Fruit fly (Drosophila melanogaster) whole organism, adult: Measurements from ENCODE around the gene CG6465.

Source experiments
- CG1620 ChIP-seq: fragments of 200-800 bp; sonication (Bioruptor generic); optimal IDR thresholded peaks from 2 replicates; lab custom pipeline; 2016; ENCODE audit warnings: missing biosample characterization, missing genetic modification characterization
- CG33017 ChIP-seq: fragments of 200-800 bp; sonication (Bioruptor generic); optimal IDR thresholded peaks from 2 replicates; lab custom pipeline; 2018; ENCODE audit warnings: missing biosample characterization, mild to moderate bottlenecking, missing genetic modification characterization, moderate library complexity
- CG7045 ChIP-seq: fragments of 200-800 bp; sonication (Bioruptor generic); optimal IDR thresholded peaks from 2 replicates; lab custom pipeline; 2017; ENCODE audit warnings: missing biosample characterization, mild to moderate bottlenecking, missing genetic modification characterization
- CG7101 ChIP-seq: fragments of 200-800 bp; sonication (Bioruptor generic); optimal IDR thresholded peaks from 2 replicates; lab custom pipeline; 2018; ENCODE audit warnings: missing biosample characterization, mild to moderate bottlenecking, missing genetic modification characterization, moderate library complexity
- Crg-1 ChIP-seq: fragments of 200-800 bp; sonication (Bioruptor generic); optimal IDR thresholded peaks from 2 replicates; lab custom pipeline; 2016; ENCODE audit warnings: missing biosample characterization, missing genetic modification characterization
- Hr96 ChIP-seq: fragments of 200-800 bp; sonication (Bioruptor generic); optimal IDR thresholded peaks from 2 replicates; lab custom pipeline; 2016; ENCODE audit warnings: missing biosample characterization, missing genetic modification characterization
- cic ChIP-seq: fragments of 200-800 bp; sonication (Bioruptor generic); optimal IDR thresholded peaks from 2 replicates; lab custom pipeline; 2017; ENCODE audit warnings: missing biosample characterization, mild to moderate bottlenecking, missing genetic modification characterization, moderate library complexity
- cnc ChIP-seq, 2 experiments: fragments of >200 bp; optimal IDR thresholded peaks; 2 replicates each; lab custom pipeline; 2017
- tj ChIP-seq: fragments of 200-800 bp; sonication (Bioruptor generic); optimal IDR thresholded peaks from 3 replicates; lab custom pipeline; 2017; ENCODE audit warnings: missing biosample characterization, mild to moderate bottlenecking, missing genetic modification characterization, moderate library complexity
- toe ChIP-seq: fragments of 200-800 bp; sonication (Bioruptor generic); optimal IDR thresholded peaks from 2 replicates; lab custom pipeline; 2016; ENCODE audit warnings: missing biosample characterization, missing genetic modification characterization

DNA sequence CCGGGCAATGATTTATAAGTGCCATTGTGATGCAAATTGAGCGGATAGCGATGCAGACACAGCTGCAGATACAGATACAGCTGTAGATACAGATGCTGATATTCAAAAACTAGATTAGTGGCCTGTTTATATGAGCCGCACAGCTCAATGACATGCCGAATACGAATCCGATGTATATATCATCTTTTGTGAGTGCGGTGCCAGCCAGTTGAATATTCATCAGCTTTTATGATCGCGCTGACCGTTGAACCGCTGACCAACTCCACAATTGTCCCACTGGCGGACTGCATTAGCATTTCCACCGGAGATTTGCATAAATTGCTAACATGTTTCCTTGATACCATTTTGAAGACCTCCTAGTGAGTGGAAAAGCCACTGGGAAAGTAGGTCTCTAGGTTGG lies 10.3 kb upstream of the CG6465 start:
- TF ChIP-seq CG1620 (GFP tag; lab: Kevin White, UChicago) (no peak), CG7101 (tag; lab: Kevin White, UChicago) (no peak), toe (GFP tag; lab: Kevin White, UChicago) (no peak), cnc (optimal IDR thresholded peaks at IDR 0.05; lab: Kevin White, UChicago) (no peak), CG7045 (GFP tag; lab: Kevin White, UChicago) (no peak), Crg-1 (GFP tag; lab: Kevin White, UChicago) (no peak), cic (no peak), Hr96 (GFP tag; lab: Kevin White, UChicago) (no peak), CG33017 (tag; lab: Kevin White, UChicago) (no peak), tj (no peak)
